Worm (Caenorhabditis elegans): ENCODE data around the gene srlf-24.

DNA sequence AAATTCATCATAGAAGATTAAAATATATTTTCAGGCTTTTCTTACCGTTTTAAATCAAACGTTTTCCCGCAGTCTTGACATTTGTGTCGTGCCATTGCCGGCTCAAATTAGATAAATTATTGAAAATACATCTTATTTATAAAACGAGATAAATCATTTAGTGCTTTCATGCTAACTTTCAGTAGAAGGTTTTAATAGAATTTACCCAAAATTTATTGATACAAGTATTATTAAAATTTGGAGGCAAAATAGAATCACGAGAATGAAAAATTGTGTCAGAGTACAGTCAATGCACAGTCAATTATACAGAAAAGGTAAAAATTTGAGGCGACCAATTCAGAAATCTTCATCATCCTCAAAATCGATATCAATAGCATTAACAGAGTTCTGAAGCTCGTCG lies 27.1 kb downstream of the srlf-24 start, which contains the start of gene Y5F2A.4:
- no peak for TF ChIP-seq K09A11.1 (tag; optimal IDR thresholded peaks at IDR 0.05; ENCODE audit: insufficient read depth)
- no peak for TF ChIP-seq nhr-11 (tag; optimal IDR thresholded peaks at IDR 0.05)
- no peak for TF ChIP-seq ztf-16 (tag; optimal IDR thresholded peaks at IDR 0.05)
- no peak for TF ChIP-seq ceh-14 (tag; optimal IDR thresholded peaks at IDR 0.05)
- no peak for TF ChIP-seq hlh-6 (tag; optimal IDR thresholded peaks at IDR 0.05)
- no peak for TF ChIP-seq pat-9 (tag; optimal IDR thresholded peaks at IDR 0.05)
- no peak for TF ChIP-seq fkh-10 (GFP tag; optimal IDR thresholded peaks at IDR 0.05)
- no peak for TF ChIP-seq ceh-9 (tag; optimal IDR thresholded peaks at IDR 0.05)
- no peak for TF ChIP-seq unc-55 (GFP tag; optimal IDR thresholded peaks at IDR 0.05)
- TF ChIP-seq ama-1 (optimal IDR thresholded peaks at IDR 0.05): no peak

Measured in whole organism, late embryonic.